Worm (Caenorhabditis elegans) whole organism, late embryonic: ENCODE results near the gene mig-2.

ENCODE experiments used
- C38D4.7 ChIP-seq: fragments of 200-800 bp; sonication (Bioruptor generic); optimal IDR thresholded peaks from 2 replicates; lab custom pipeline; 2018; ENCODE audit warnings: mild to moderate bottlenecking, missing genetic modification characterization, moderate library complexity, missing compliant biosample characterization
- F13H6.1 ChIP-seq: sonication (generic microtip); optimal IDR thresholded peaks from 2 replicates; lab custom pipeline; 2016; ENCODE audit warnings: missing genetic modification characterization, missing compliant biosample characterization
- K02D7.2 ChIP-seq: sonication (generic microtip); optimal IDR thresholded peaks from 2 replicates; lab custom pipeline; 2017; ENCODE audit warnings: mild to moderate bottlenecking, missing genetic modification characterization, missing compliant biosample characterization
- K09A11.1 ChIP-seq: sonication (generic microtip); optimal IDR thresholded peaks from 2 replicates; lab custom pipeline; 2017; ENCODE audit warnings: antibody characterized with exemption, mild to moderate bottlenecking, missing genetic modification characterization, missing compliant biosample characterization; ENCODE audit not compliant: insufficient read depth
- T23F11.4 ChIP-seq: fragments of 200-800 bp; sonication (Bioruptor generic); optimal IDR thresholded peaks from 2 replicates; lab custom pipeline; 2018; ENCODE audit warnings: mild to moderate bottlenecking, missing genetic modification characterization, missing compliant biosample characterization
- Y22D7AL.16 ChIP-seq: sonication (generic microtip); optimal IDR thresholded peaks from 2 replicates; lab custom pipeline; 2016; ENCODE audit warnings: missing genetic modification characterization, missing compliant biosample characterization
- ahr-1 ChIP-seq: sonication (generic microtip); optimal IDR thresholded peaks from 2 replicates; lab custom pipeline; 2016; ENCODE audit warnings: missing genetic modification characterization, missing compliant biosample characterization
- ceh-18 ChIP-seq: sonication (generic microtip); optimal IDR thresholded peaks from 2 replicates; lab custom pipeline; 2016; ENCODE audit warnings: missing genetic modification characterization, missing compliant biosample characterization
- ceh-19 ChIP-seq: fragments of 200-800 bp; sonication (Bioruptor generic); optimal IDR thresholded peaks from 2 replicates; lab custom pipeline; 2018; ENCODE audit warnings: mild to moderate bottlenecking, missing genetic modification characterization, missing compliant biosample characterization
- ceh-2 ChIP-seq: sonication (generic microtip); optimal IDR thresholded peaks from 2 replicates; lab custom pipeline; 2016; ENCODE audit warnings: missing genotype, missing genetic modification characterization, missing compliant biosample characterization
- ceh-30 ChIP-seq: fragments of 150-350 bp; optimal IDR thresholded peaks from 2 replicates; lab custom pipeline; 2014; ENCODE audit warnings: missing biosample characterization, missing genetic modification characterization
- ceh-31 ChIP-seq: sonication (generic microtip); optimal IDR thresholded peaks from 2 replicates; lab custom pipeline; 2016; ENCODE audit warnings: missing genetic modification characterization, missing compliant biosample characterization
- ceh-6 ChIP-seq: fragments of 200-800 bp; sonication (Bioruptor generic); optimal IDR thresholded peaks from 2 replicates; lab custom pipeline; 2018; ENCODE audit warnings: mild to moderate bottlenecking, missing genetic modification characterization, missing compliant biosample characterization
- ceh-9 ChIP-seq: sonication (generic microtip); optimal IDR thresholded peaks from 2 replicates; lab custom pipeline; 2016; ENCODE audit warnings: mild to moderate bottlenecking, missing genetic modification characterization, inconsistent platforms, missing compliant biosample characterization
- dmd-4 ChIP-seq: sonication (generic microtip); optimal IDR thresholded peaks from 2 replicates; lab custom pipeline; 2016; ENCODE audit warnings: borderline replicate concordance, missing genetic modification characterization, missing compliant biosample characterization
- dve-1 ChIP-seq: sonication (generic microtip); optimal IDR thresholded peaks from 2 replicates; lab custom pipeline; 2017; ENCODE audit warnings: antibody characterized with exemption, mild to moderate bottlenecking, missing genetic modification characterization, missing compliant biosample characterization
- elt-2 ChIP-seq: sonication (generic microtip); optimal IDR thresholded peaks from 2 replicates; lab custom pipeline; 2016; ENCODE audit warnings: missing genetic modification reagents, missing genetic modification characterization, missing compliant biosample characterization
- ets-4 ChIP-seq: sonication (generic microtip); optimal IDR thresholded peaks from 2 replicates; lab custom pipeline; 2016; ENCODE audit warnings: missing genetic modification characterization, missing compliant biosample characterization
- eyg-1 ChIP-seq: sonication (generic microtip); optimal IDR thresholded peaks from 2 replicates; lab custom pipeline; 2016; ENCODE audit warnings: missing genotype, missing genetic modification characterization, missing compliant biosample characterization
- fax-1 ChIP-seq: sonication (generic microtip); optimal IDR thresholded peaks from 2 replicates; lab custom pipeline; 2016; ENCODE audit warnings: missing genotype, missing genetic modification characterization, missing compliant biosample characterization
- fkh-10 ChIP-seq: fragments of 150-350 bp; optimal IDR thresholded peaks from 2 replicates; lab custom pipeline; 2014; ENCODE audit warnings: missing biosample characterization, missing genetic modification reagents, missing genetic modification characterization
- hlh-13 ChIP-seq: fragments of 200-800 bp; sonication (Bioruptor generic); optimal IDR thresholded peaks from 2 replicates; lab custom pipeline; 2018; ENCODE audit warnings: mild to moderate bottlenecking, missing genetic modification characterization, missing compliant biosample characterization
- hlh-15 ChIP-seq: sonication (generic microtip); optimal IDR thresholded peaks from 2 replicates; lab custom pipeline; 2016; ENCODE audit warnings: missing genetic modification characterization, missing compliant biosample characterization
- hlh-30 ChIP-seq: sonication (generic microtip); optimal IDR thresholded peaks from 2 replicates; lab custom pipeline; 2017; ENCODE audit warnings: antibody characterized with exemption, missing genetic modification characterization, missing compliant biosample characterization; ENCODE audit not compliant: insufficient read depth
- hlh-6 ChIP-seq: sonication (generic microtip); optimal IDR thresholded peaks from 2 replicates; lab custom pipeline; 2016; ENCODE audit warnings: missing genotype, missing genetic modification characterization, missing compliant biosample characterization
- lim-6 ChIP-seq: sonication (generic microtip); optimal IDR thresholded peaks from 2 replicates; lab custom pipeline; 2016; ENCODE audit warnings: missing genetic modification characterization, missing compliant biosample characterization
- madf-2 ChIP-seq: sonication (generic microtip); optimal IDR thresholded peaks from 2 replicates; lab custom pipeline; 2017; ENCODE audit warnings: missing genetic modification characterization, missing compliant biosample characterization
- mec-3 ChIP-seq: sonication (generic microtip); optimal IDR thresholded peaks from 2 replicates; lab custom pipeline; 2016; ENCODE audit warnings: borderline replicate concordance, missing genetic modification characterization, missing compliant biosample characterization
- nfya-1 ChIP-seq: sonication (generic microtip); optimal IDR thresholded peaks from 2 replicates; lab custom pipeline; 2017; ENCODE audit warnings: missing genetic modification characterization, mild to moderate bottlenecking, missing compliant biosample characterization, antibody characterized with exemption, moderate library complexity
- nhr-11 ChIP-seq: fragments of 150-350 bp; optimal IDR thresholded peaks from 2 replicates; lab custom pipeline; 2014; ENCODE audit warnings: missing biosample characterization, missing genetic modification characterization
- nhr-232 ChIP-seq: sonication (generic microtip); optimal IDR thresholded peaks from 2 replicates; lab custom pipeline; 2016; ENCODE audit warnings: missing genetic modification characterization, missing compliant biosample characterization
- odd-2 ChIP-seq: sonication (generic microtip); optimal IDR thresholded peaks from 2 replicates; lab custom pipeline; 2017; ENCODE audit warnings: antibody characterized with exemption, mild to moderate bottlenecking, missing genetic modification characterization, missing compliant biosample characterization
- pag-3 ChIP-seq: sonication (generic microtip); optimal IDR thresholded peaks from 2 replicates; lab custom pipeline; 2016; ENCODE audit warnings: missing compliant biosample characterization, missing genetic modification characterization, borderline replicate concordance
- pat-9 ChIP-seq: fragments of 200-800 bp; sonication (Bioruptor generic); optimal IDR thresholded peaks from 2 replicates; lab custom pipeline; 2018; ENCODE audit warnings: mild to moderate bottlenecking, missing genetic modification characterization, moderate library complexity, missing compliant biosample characterization
- pqm-1 ChIP-seq: sonication (generic microtip); optimal IDR thresholded peaks from 2 replicates; lab custom pipeline; 2016; ENCODE audit warnings: missing genetic modification characterization, missing compliant biosample characterization
- ref-2 ChIP-seq: sonication (generic microtip); optimal IDR thresholded peaks from 2 replicates; lab custom pipeline; 2016; ENCODE audit warnings: missing genetic modification characterization, missing compliant biosample characterization
- sox-4 ChIP-seq: sonication (generic microtip); optimal IDR thresholded peaks from 2 replicates; lab custom pipeline; 2017; ENCODE audit warnings: mild to moderate bottlenecking, missing genetic modification characterization, inconsistent platforms, missing compliant biosample characterization
- syd-9 ChIP-seq: sonication (generic microtip); optimal IDR thresholded peaks from 2 replicates; lab custom pipeline; 2016; ENCODE audit warnings: mild to moderate bottlenecking, missing genetic modification characterization, moderate library complexity, missing compliant biosample characterization
- tbx-2 ChIP-seq: sonication (generic microtip); optimal IDR thresholded peaks from 2 replicates; lab custom pipeline; 2016; ENCODE audit warnings: missing genetic modification characterization, missing compliant biosample characterization
- tbx-7 ChIP-seq: sonication (generic microtip); optimal IDR thresholded peaks from 2 replicates; lab custom pipeline; 2016; ENCODE audit warnings: missing genotype, missing genetic modification characterization, missing compliant biosample characterization
- unc-3 ChIP-seq, 2 experiments: fragments of 200-800 bp in 1 of 2; sonication (Bioruptor generic) in 1 of 2; sonication (generic microtip) in 1 of 2; conservative IDR thresholded peaks in 1 of 2; optimal IDR thresholded peaks in 1 of 2; 2 replicates each; pipeline versions ENCODE4 v1.3.6 to Lab custom; 2016 to 2022; ENCODE audit warnings: missing compliant biosample characterization in 2 of 2, missing genetic modification characterization in 2 of 2, missing genetic modification reagents in 1 of 2
- unc-42 ChIP-seq: sonication (generic microtip); optimal IDR thresholded peaks from 2 replicates; lab custom pipeline; 2016; ENCODE audit warnings: missing genotype, missing genetic modification characterization, missing compliant biosample characterization
- unc-55 ChIP-seq: sonication (generic microtip); optimal IDR thresholded peaks from 2 replicates; lab custom pipeline; 2017; ENCODE audit warnings: missing biosample characterization, missing genetic modification reagents, missing genetic modification characterization
- ztf-16 ChIP-seq: sonication (generic microtip); optimal IDR thresholded peaks from 2 replicates; lab custom pipeline; 2017; ENCODE audit warnings: missing genetic modification characterization, missing compliant biosample characterization

The mig-2 gene

DNA sequence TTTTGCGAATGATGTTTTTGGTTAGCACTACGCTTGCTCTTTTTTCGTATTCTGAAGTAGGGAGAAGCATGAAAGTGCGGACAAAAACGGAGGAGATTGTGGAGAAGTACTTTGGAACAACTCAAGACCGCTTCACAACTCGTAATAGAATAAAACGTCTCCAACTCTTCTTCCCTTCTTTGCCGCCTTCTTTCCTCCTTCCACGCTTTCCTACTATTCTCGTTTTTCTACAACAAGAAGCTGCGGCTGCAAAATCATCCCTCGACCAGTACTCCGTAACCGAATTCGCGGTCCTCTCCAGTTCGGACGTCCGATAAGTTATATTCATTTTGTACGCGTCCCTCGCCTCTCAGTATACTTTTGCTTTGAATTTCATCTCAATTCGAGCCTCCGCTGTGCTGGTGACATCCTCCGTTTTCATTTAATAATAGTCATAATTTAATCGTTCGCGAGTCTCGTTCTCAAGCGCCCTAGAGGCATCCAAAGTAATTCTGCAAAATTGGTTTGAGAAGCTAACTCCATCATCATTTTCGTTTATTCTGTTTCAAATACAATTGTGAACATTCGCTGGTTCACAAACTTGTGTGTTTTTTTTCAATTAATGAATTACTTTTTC is 21.4 kb downstream of the mig-2 start:
- no peak for TF ChIP-seq ahr-1 (tag; lab: Kevin White, UChicago)
- no peak for TF ChIP-seq nhr-232 (tag; lab: Kevin White, UChicago)
- no peak for TF ChIP-seq T23F11.4
- TF ChIP-seq K02D7.2 = no peak
- no peak for TF ChIP-seq ceh-18
- TF ChIP-seq K09A11.1 = no peak
- no peak for TF ChIP-seq dmd-4
- peak; percentile 1 for TF ChIP-seq ceh-31 (tag; lab: Kevin White, UChicago)
- no peak for TF ChIP-seq lim-6 (tag; lab: Kevin White, UChicago)
- TF ChIP-seq hlh-13 (GFP tag; lab: Kevin White, UChicago) = no peak
- TF ChIP-seq ceh-19 = no peak
- TF ChIP-seq mec-3 = no peak
- no peak for TF ChIP-seq fax-1 (tag; lab: Kevin White, UChicago)
- no peak for TF ChIP-seq pag-3
- TF ChIP-seq elt-2 (tag; lab: Kevin White, UChicago) = no peak
- peak; percentile 99 for TF ChIP-seq unc-42 (tag; lab: Kevin White, UChicago)
- no peak for TF ChIP-seq syd-9

ce11 chrX:11571714-11572113 is 23.3 kb downstream of the mig-2 start:
- TF ChIP-seq unc-42 (tag; lab: Kevin White, UChicago) (peak; percentile 21), ceh-19 (peak; percentile 9), madf-2 (tag; lab: Kevin White, UChicago) (no peak), ceh-18 (no peak)
- TF ChIP-seq, all 69 proteins: peak for 2

ce11 chrX:11572205-11572604 is 23.8 kb downstream of the mig-2 start, which contains the start of gene frm-3:
Gene frm-3 (plus strand): TSS chrX:11572505.
- TF ChIP-seq pqm-1 (tag; lab: Kevin White, UChicago) (no peak), elt-2 (tag; lab: Kevin White, UChicago) (no peak), pat-9 (tag; lab: Kevin White, UChicago) (no peak), ztf-16 (tag; lab: Kevin White, UChicago) (no peak), hlh-15 (no peak), ceh-6 (GFP tag; lab: Kevin White, UChicago) (no peak), ref-2 (tag; lab: Kevin White, UChicago) (no peak), pag-3 (no peak), hlh-6 (tag; lab: Kevin White, UChicago) (no peak), nhr-11 (tag; lab: Kevin White, UChicago) (no peak), ets-4 (tag; lab: Kevin White, UChicago) (no peak), mec-3 (no peak), sox-4 (tag; lab: Kevin White, UChicago) (no peak), F13H6.1 (tag; lab: Kevin White, UChicago) (no peak), odd-2 (no peak), ceh-9 (tag; lab: Kevin White, UChicago) (no peak), ceh-30 (tag; lab: Kevin White, UChicago) (no peak), unc-55 (no peak), Y22D7AL.16 (tag; lab: Kevin White, UChicago) (no peak)

DNA sequence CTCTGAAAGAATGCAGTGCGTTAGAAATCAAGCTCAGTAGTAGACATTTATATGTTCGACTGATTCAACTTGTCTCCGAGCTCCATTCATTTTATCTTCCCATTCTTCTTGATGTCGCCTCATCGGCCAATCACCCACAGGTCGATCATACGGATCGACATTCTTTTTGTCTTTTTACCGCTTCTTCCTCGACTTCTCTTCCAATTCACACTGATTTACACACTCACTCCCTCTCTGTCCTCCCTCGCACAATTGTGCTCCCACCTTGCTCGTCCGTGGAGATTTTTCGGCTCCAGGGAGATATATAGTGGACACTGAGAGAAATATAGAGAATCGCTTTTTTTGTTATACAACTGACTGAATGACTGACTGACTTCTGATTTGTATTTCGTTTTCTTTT is 25.8 kb downstream of the mig-2 start:
- no peak for TF ChIP-seq ceh-9 (tag; lab: Kevin White, UChicago)
- TF ChIP-seq nfya-1 (tag; lab: Kevin White, UChicago) = no peak
- TF ChIP-seq ceh-6 (GFP tag; lab: Kevin White, UChicago) = no peak
- TF ChIP-seq hlh-6 (tag; lab: Kevin White, UChicago) = no peak
- TF ChIP-seq hlh-30 (tag; lab: Kevin White, UChicago) = no peak
- no peak for TF ChIP-seq unc-3 (GFP tag; conservative IDR thresholded peaks at IDR 0.05; lab: Robert Waterston, UW)
- TF ChIP-seq unc-3 (tag; optimal IDR thresholded peaks at IDR 0.05; lab: Kevin White, UChicago) = no peak
- no peak for TF ChIP-seq dmd-4
- no peak for TF ChIP-seq ceh-31 (tag; lab: Kevin White, UChicago)
- no peak for TF ChIP-seq dve-1 (tag; lab: Kevin White, UChicago)
- no peak for TF ChIP-seq odd-2
- TF ChIP-seq ceh-2 (tag; lab: Kevin White, UChicago) = no peak
- no peak for TF ChIP-seq C38D4.7 (GFP tag; lab: Kevin White, UChicago)
- no peak for TF ChIP-seq tbx-7 (tag; lab: Kevin White, UChicago)
- TF ChIP-seq tbx-2 (tag; lab: Kevin White, UChicago) = no peak
- no peak for TF ChIP-seq ceh-30 (tag; lab: Kevin White, UChicago)
- no peak for TF ChIP-seq eyg-1
- no peak for TF ChIP-seq F13H6.1 (tag; lab: Kevin White, UChicago)
- no peak for TF ChIP-seq hlh-15
- no peak for TF ChIP-seq fkh-10 (GFP tag; lab: Kevin White, UChicago)
